Fruit fly (Drosophila melanogaster): ENCODE measurements around the gene Cpr67Fa2.

The Cpr67Fa2 gene

dm6 chr3L:10891414-10891813 is at the start of gene Cpr67Fa2:
Gene Cpr67Fa2 (plus strand): TSS chr3L:10891714.
- TF ChIP-seq Ets21C (GFP tag; optimal IDR thresholded peaks at IDR 0.05) (no peak), Sox14 (GFP tag; optimal IDR thresholded peaks at IDR 0.05) (no peak), CG7368 (GFP tag; optimal IDR thresholded peaks at IDR 0.05) (no peak), Hr39 (GFP tag; optimal IDR thresholded peaks at IDR 0.05) (no peak), dac (GFP tag; optimal IDR thresholded peaks at IDR 0.05) (no peak), salr (GFP tag; optimal IDR thresholded peaks at IDR 0.05) (no peak), ss (GFP tag; optimal IDR thresholded peaks at IDR 0.05) (no peak), CG11294 (GFP tag; IDR thresholded peaks at IDR 0.05) (no peak), Blimp-1 (GFP tag; optimal IDR thresholded peaks at IDR 0.05) (no peak), achi (GFP tag; optimal IDR thresholded peaks at IDR 0.05) (no peak), CG11762 (GFP tag; optimal IDR thresholded peaks at IDR 0.05; ENCODE audit: insufficient read depth) (no peak), Hr38 (GFP tag; optimal IDR thresholded peaks at IDR 0.05) (no peak), Sox15 (GFP tag; optimal IDR thresholded peaks at IDR 0.05) (no peak), CG4318 (GFP tag; optimal IDR thresholded peaks at IDR 0.05) (no peak)

dm6 chr3L:10841905-10842304 is 49.6 kb upstream of the Cpr67Fa2 start:
- TF ChIP-seq ss (GFP tag; optimal IDR thresholded peaks at IDR 0.05): peak in 1 of 2 experiments; percentile 13
- no peak for TF ChIP-seq pdm3 (GFP tag; optimal IDR thresholded peaks at IDR 0.05)

dm6 chr3L:10842830-10843229 is 48.7 kb upstream of the Cpr67Fa2 start:
- no peak for TF ChIP-seq CG11294 (GFP tag; IDR thresholded peaks at IDR 0.05)
- TF ChIP-seq CG3919 (GFP tag; optimal IDR thresholded peaks at IDR 0.05): no peak
- TF ChIP-seq CG10669 (GFP tag; optimal IDR thresholded peaks at IDR 0.05): no peak
- TF ChIP-seq Sox102F (GFP tag; optimal IDR thresholded peaks at IDR 0.05): no peak
- no peak for TF ChIP-seq ss (GFP tag; optimal IDR thresholded peaks at IDR 0.05)
- TF ChIP-seq topi (GFP tag; optimal IDR thresholded peaks at IDR 0.05): no peak
- TF ChIP-seq fkh (GFP tag; optimal IDR thresholded peaks at IDR 0.05): no peak
- TF ChIP-seq CG11762 (GFP tag; optimal IDR thresholded peaks at IDR 0.05; ENCODE audit: insufficient read depth): no peak
- no peak for TF ChIP-seq pdm3 (GFP tag; optimal IDR thresholded peaks at IDR 0.05)
- no peak for TF ChIP-seq CG6854 (GFP tag; optimal IDR thresholded peaks at IDR 0.05)
- no peak for TF ChIP-seq net (GFP tag; optimal IDR thresholded peaks at IDR 0.05)
- TF ChIP-seq CG9139 (GFP tag; optimal IDR thresholded peaks at IDR 0.05): no peak

dm6 chr3L:10843273-10843672 is 48.2 kb upstream of the Cpr67Fa2 start:
- TF ChIP-seq CG6163 (GFP tag; IDR thresholded peaks at IDR 0.05) (no peak), CG8319 (GFP tag; optimal IDR thresholded peaks at IDR 0.05) (peak; percentile 4), CG34406 (GFP tag; optimal IDR thresholded peaks at IDR 0.05) (peak; percentile 35), CG9139 (GFP tag; optimal IDR thresholded peaks at IDR 0.05) (no peak), Eip75B (GFP tag; optimal IDR thresholded peaks at IDR 0.05) (no peak), achi (GFP tag; optimal IDR thresholded peaks at IDR 0.05) (peak; percentile 45), dsx (GFP tag; optimal IDR thresholded peaks at IDR 0.05; ENCODE audit: poor library complexity, severe bottlenecking) (peak; percentile 22), topi (GFP tag; optimal IDR thresholded peaks at IDR 0.05) (no peak), OdsH (GFP tag; optimal IDR thresholded peaks at IDR 0.05) (peak; percentile 39), Sox15 (GFP tag; optimal IDR thresholded peaks at IDR 0.05) (peak; percentile 4), CG3032 (tag; optimal IDR thresholded peaks at IDR 0.05) (peak; percentile 22), CG8632 (GFP tag; optimal IDR thresholded peaks at IDR 0.05) (peak; percentile 44), Eip93F (GFP tag; optimal IDR thresholded peaks at IDR 0.05) (no peak), esn (GFP tag; optimal IDR thresholded peaks at IDR 0.05) (peak; percentile 21), CG11902 (GFP tag; optimal IDR thresholded peaks at IDR 0.05) (no peak), CG10669 (GFP tag; optimal IDR thresholded peaks at IDR 0.05) (peak; percentile 34), fd85E (GFP tag; optimal IDR thresholded peaks at IDR 0.05) (no peak), fkh (GFP tag; optimal IDR thresholded peaks at IDR 0.05) (no peak), svp (GFP tag) (peak; percentile 62), dac (GFP tag; optimal IDR thresholded peaks at IDR 0.05) (no peak), CG6792 (GFP tag; optimal IDR thresholded peaks at IDR 0.05) (no peak), CG6808 (GFP tag; optimal IDR thresholded peaks at IDR 0.05) (peak; percentile 18), lz (GFP tag; optimal IDR thresholded peaks at IDR 0.05) (no peak), Gug (GFP tag; IDR thresholded peaks at IDR 0.05) (no peak), Smox (GFP tag; optimal IDR thresholded peaks at IDR 0.05) (no peak), CG16779 (tag; optimal IDR thresholded peaks at IDR 0.05) (peak; percentile 7), Met (GFP tag; optimal IDR thresholded peaks at IDR 0.05) (peak; percentile 7), Ets21C (GFP tag; optimal IDR thresholded peaks at IDR 0.05) (no peak), CG6854 (GFP tag; optimal IDR thresholded peaks at IDR 0.05) (no peak), CG4318 (GFP tag; optimal IDR thresholded peaks at IDR 0.05) (peak; percentile 13), Hr4 (GFP tag; optimal IDR thresholded peaks at IDR 0.05) (no peak), CG6276 (GFP tag; optimal IDR thresholded peaks at IDR 0.05) (peak; percentile 11), net (GFP tag; optimal IDR thresholded peaks at IDR 0.05) (peak; percentile 0)

Measured in whole organism, prepupa.